Worm (Caenorhabditis elegans) whole organism, L4 larva: Measurements from ENCODE around the gene gcy-1.

Experiments used
- ceh-20 ChIP-seq: fragments of 200-800 bp; sonication (Bioruptor generic); IDR thresholded peaks from 2 replicates; pipeline ENCODE4 v1.3.6; 2022; ENCODE audit warnings: missing genetic modification reagents, missing genetic modification characterization, missing compliant biosample characterization
- unc-62 ChIP-seq, 3 experiments: fragments of 150-350 bp in 1 of 3; sonication (generic microtip); optimal IDR thresholded peaks in 2 of 3; peaks in 1 of 3; 1 replicate in 1 of 3; 2 replicates in 2 of 3; lab custom pipeline; 2014 to 2017; ENCODE audit warnings: missing biosample characterization in 3 of 3, missing genetic modification characterization in 3 of 3, missing genetic modification reagents in 3 of 3, missing genotype in 1 of 3
- zag-1 ChIP-seq: fragments of 150-350 bp; optimal IDR thresholded peaks from 2 replicates; lab custom pipeline; 2014; ENCODE audit warnings: missing biosample characterization, missing genetic modification characterization
- ztf-11 ChIP-seq: fragments of 150-350 bp; optimal IDR thresholded peaks from 2 replicates; lab custom pipeline; 2014; ENCODE audit warnings: missing biosample characterization, missing genetic modification characterization

- TF ChIP-seq ztf-11 = no peak
- no peak for TF ChIP-seq zag-1 (tag; lab: Kevin White, UChicago)
- no peak for TF ChIP-seq ceh-20 (GFP tag; lab: Robert Waterston, UW)
- no peak for TF ChIP-seq unc-62 (GFP tag; optimal IDR thresholded peaks at IDR 0.05 in 1 of 2; lab: Kevin White, UChicago)
- TF ChIP-seq unc-62 (tag; optimal IDR thresholded peaks at IDR 0.05; lab: Kevin White, UChicago) = no peak
These were observed 38.3 kb upstream of the gcy-1 start, which contains the start of gene F35H8.2 for ce11 chrII:9554925-9555553.
